Worm (Caenorhabditis elegans): ENCODE measurements around the gene nep-25.
"Not testable (repeated sequence)": the region's sequence is repeated elsewhere in the genome, so short reads cannot be mapped to it uniquely, and the experiment has no call there.

The nep-25 gene

ce11 chrII:5804288-5804687 lies 37.8 kb upstream of the nep-25 start:
- TF ChIP-seq B0310.2 (tag; optimal IDR thresholded peaks at IDR 0.05) (no peak), ceh-36 (tag; optimal IDR thresholded peaks at IDR 0.05) (no peak), tra-4 (tag; optimal IDR thresholded peaks at IDR 0.05) (no peak), tbx-37 (GFP tag; conservative IDR thresholded peaks at IDR 0.05) (no peak), F13C5.2 (tag; optimal IDR thresholded peaks at IDR 0.05) (no peak), tbx-11 (GFP tag; IDR thresholded peaks at IDR 0.05) (no peak), aly-1 (tag; optimal IDR thresholded peaks at IDR 0.05) (no peak), ets-7 (tag; optimal IDR thresholded peaks at IDR 0.05) (no peak), hnd-1 (tag; optimal IDR thresholded peaks at IDR 0.05) (no peak), flt-1 (GFP tag; IDR thresholded peaks at IDR 0.05) (no peak), pes-1 (GFP tag; IDR thresholded peaks at IDR 0.05) (no peak), hmg-4 (GFP tag; optimal IDR thresholded peaks at IDR 0.05) (no peak), ceh-13 (GFP tag; optimal IDR thresholded peaks at IDR 0.05) (no peak), hmbx-1 (tag; optimal IDR thresholded peaks at IDR 0.05) (no peak), sea-1 (GFP tag; conservative IDR thresholded peaks at IDR 0.05) (no peak), scrt-1 (GFP tag; IDR thresholded peaks at IDR 0.05) (no peak)

ce11 chrII:5805303-5805702 lies 36.7 kb upstream of the nep-25 start, which contains the start of gene K05F1.10:
Gene K05F1.10, minus strand, starts transcription at chrII:5805473.
- TF ChIP-seq flt-1 (GFP tag; IDR thresholded peaks at IDR 0.05) (no peak), hmg-4 (GFP tag; optimal IDR thresholded peaks at IDR 0.05) (no peak), tbx-37 (GFP tag; conservative IDR thresholded peaks at IDR 0.05) (no peak), ama-1 (optimal IDR thresholded peaks at IDR 0.05) (no peak), tra-4 (tag; optimal IDR thresholded peaks at IDR 0.05) (no peak), ceh-36 (tag; optimal IDR thresholded peaks at IDR 0.05) (no peak), hnd-1 (tag; optimal IDR thresholded peaks at IDR 0.05) (no peak), ceh-13 (GFP tag; optimal IDR thresholded peaks at IDR 0.05) (no peak), F13C5.2 (tag; optimal IDR thresholded peaks at IDR 0.05) (no peak), sea-1 (GFP tag; conservative IDR thresholded peaks at IDR 0.05) (no peak), B0310.2 (tag; optimal IDR thresholded peaks at IDR 0.05) (no peak)

- TF ChIP-seq F13C5.2 (tag; optimal IDR thresholded peaks at IDR 0.05) (no peak), pes-1 (GFP tag; IDR thresholded peaks at IDR 0.05) (no peak), scrt-1 (GFP tag; IDR thresholded peaks at IDR 0.05) (no peak), B0310.2 (tag; optimal IDR thresholded peaks at IDR 0.05) (no peak), flt-1 (GFP tag; IDR thresholded peaks at IDR 0.05) (no peak), tra-4 (tag; optimal IDR thresholded peaks at IDR 0.05) (no peak), hmg-4 (GFP tag; optimal IDR thresholded peaks at IDR 0.05) (no peak), tbx-37 (GFP tag; conservative IDR thresholded peaks at IDR 0.05) (no peak), ama-1 (optimal IDR thresholded peaks at IDR 0.05) (no peak), ceh-13 (GFP tag; optimal IDR thresholded peaks at IDR 0.05) (no peak)
Observed at ce11 chrII:5806563-5806962, 35.5 kb upstream of the nep-25 start.

- TF ChIP-seq pes-1 (GFP tag; IDR thresholded peaks at IDR 0.05) (no peak), tbx-37 (GFP tag; conservative IDR thresholded peaks at IDR 0.05) (no peak), ets-7 (tag; optimal IDR thresholded peaks at IDR 0.05) (no peak), F13C5.2 (tag; optimal IDR thresholded peaks at IDR 0.05) (no peak), hmg-4 (GFP tag; optimal IDR thresholded peaks at IDR 0.05) (no peak), B0310.2 (tag; optimal IDR thresholded peaks at IDR 0.05) (no peak), scrt-1 (GFP tag; IDR thresholded peaks at IDR 0.05) (no peak), ceh-13 (GFP tag; optimal IDR thresholded peaks at IDR 0.05) (no peak), hnd-1 (tag; optimal IDR thresholded peaks at IDR 0.05) (no peak), tra-4 (tag; optimal IDR thresholded peaks at IDR 0.05) (no peak), ama-1 (optimal IDR thresholded peaks at IDR 0.05) (no peak), aly-1 (tag; optimal IDR thresholded peaks at IDR 0.05) (no peak), ceh-36 (tag; optimal IDR thresholded peaks at IDR 0.05) (no peak), sea-1 (GFP tag; conservative IDR thresholded peaks at IDR 0.05) (no peak), tbx-11 (GFP tag; IDR thresholded peaks at IDR 0.05) (no peak), flt-1 (GFP tag; IDR thresholded peaks at IDR 0.05) (no peak), hmbx-1 (tag; optimal IDR thresholded peaks at IDR 0.05) (no peak)
Observed at ce11 chrII:5810230-5810629, 31.8 kb upstream of the nep-25 start, which contains the start of the genes msp-64 and ZK1248.5. Gene msp-64, minus strand, starts transcription at chrII:5810330. Gene ZK1248.5, plus strand, starts transcription at chrII:5810514.

ce11 chrII:5815382-5815781 lies 26.7 kb upstream of the nep-25 start, which contains the start of gene wago-5:
Gene wago-5, minus strand, starts transcription at chrII:5815482.
- not testable (repeated sequence) for TF ChIP-seq sea-1 (GFP tag; conservative IDR thresholded peaks at IDR 0.05); aly-1 (tag; optimal IDR thresholded peaks at IDR 0.05); pes-1 (GFP tag; IDR thresholded peaks at IDR 0.05)

- TF ChIP-seq pes-1 (GFP tag; IDR thresholded peaks at IDR 0.05) = no peak
- no peak for TF ChIP-seq hnd-1 (tag; optimal IDR thresholded peaks at IDR 0.05)
- TF ChIP-seq tra-4 (tag; optimal IDR thresholded peaks at IDR 0.05) = no peak
- TF ChIP-seq hmg-4 (GFP tag; optimal IDR thresholded peaks at IDR 0.05) = no peak
- no peak for TF ChIP-seq aly-1 (tag; optimal IDR thresholded peaks at IDR 0.05)
- TF ChIP-seq sea-1 (GFP tag; conservative IDR thresholded peaks at IDR 0.05) = no peak
- TF ChIP-seq scrt-1 (GFP tag; IDR thresholded peaks at IDR 0.05) = no peak
- no peak for TF ChIP-seq tbx-37 (GFP tag; conservative IDR thresholded peaks at IDR 0.05)
- TF ChIP-seq ceh-13 (GFP tag; optimal IDR thresholded peaks at IDR 0.05) = no peak
- no peak for TF ChIP-seq ama-1 (optimal IDR thresholded peaks at IDR 0.05)
- no peak for TF ChIP-seq hmbx-1 (tag; optimal IDR thresholded peaks at IDR 0.05)
- TF ChIP-seq B0310.2 (tag; optimal IDR thresholded peaks at IDR 0.05) = no peak
- TF ChIP-seq ets-7 (tag; optimal IDR thresholded peaks at IDR 0.05) = no peak
- TF ChIP-seq flt-1 (GFP tag; IDR thresholded peaks at IDR 0.05) = no peak
Observed at ce11 chrII:5816346-5816745, 25.7 kb upstream of the nep-25 start, which contains the start of gene ZK1248.20. Gene ZK1248.20, plus strand, starts transcription at chrII:5816646.

- TF ChIP-seq hnd-1 (tag; optimal IDR thresholded peaks at IDR 0.05) = no peak
- no peak for TF ChIP-seq tbx-11 (GFP tag; IDR thresholded peaks at IDR 0.05)
- TF ChIP-seq hmbx-1 (tag; optimal IDR thresholded peaks at IDR 0.05) = no peak
- no peak for TF ChIP-seq pes-1 (GFP tag; IDR thresholded peaks at IDR 0.05)
Observed at ce11 chrII:5818298-5818697, 23.7 kb upstream of the nep-25 start, which contains the start of gene ZK1248.4. Gene ZK1248.4, plus strand, starts transcription at chrII:5818598.

ce11 chrII:5819655-5820054 lies 22.4 kb upstream of the nep-25 start:
- TF ChIP-seq scrt-1 (GFP tag; IDR thresholded peaks at IDR 0.05) = no peak
- TF ChIP-seq flt-1 (GFP tag; IDR thresholded peaks at IDR 0.05) = no peak
- TF ChIP-seq ceh-13 (GFP tag; optimal IDR thresholded peaks at IDR 0.05) = no peak
- no peak for TF ChIP-seq ama-1 (optimal IDR thresholded peaks at IDR 0.05)
- no peak for TF ChIP-seq hmbx-1 (tag; optimal IDR thresholded peaks at IDR 0.05)
- TF ChIP-seq aly-1 (tag; optimal IDR thresholded peaks at IDR 0.05) = no peak
- TF ChIP-seq ceh-36 (tag; optimal IDR thresholded peaks at IDR 0.05) = no peak
- no peak for TF ChIP-seq F13C5.2 (tag; optimal IDR thresholded peaks at IDR 0.05)
- TF ChIP-seq tra-4 (tag; optimal IDR thresholded peaks at IDR 0.05) = no peak
- no peak for TF ChIP-seq pes-1 (GFP tag; IDR thresholded peaks at IDR 0.05)
- TF ChIP-seq tbx-37 (GFP tag; conservative IDR thresholded peaks at IDR 0.05) = no peak
- TF ChIP-seq hnd-1 (tag; optimal IDR thresholded peaks at IDR 0.05) = no peak
